Fruit fly (Drosophila melanogaster) whole organism, embryonic: Measurements from ENCODE around the gene Tom70.

ENCODE experiments used
- BEAF-32 ChIP-seq: fragments of 200-800 bp; sonication (Bioruptor generic); optimal IDR thresholded peaks from 3 replicates; lab custom pipeline; 2017; ENCODE audit warnings: missing biosample characterization, missing genetic modification characterization, mild to moderate bottlenecking, moderate library complexity, missing genetic modification reagents
- Bdp1 ChIP-seq: fragments of 200-800 bp; sonication (Bioruptor generic); optimal IDR thresholded peaks from 3 replicates; lab custom pipeline; 2016; ENCODE audit warnings: missing biosample characterization, missing genetic modification characterization
- CG1024 ChIP-seq: fragments of 200-800 bp; sonication (Bioruptor generic); IDR thresholded peaks from 2 replicates; pipeline ENCODE4 v1.3.6; 2022; ENCODE audit warnings: missing biosample characterization, missing genetic modification characterization
- CG11695 ChIP-seq: fragments of 200-800 bp; sonication (Bioruptor generic); IDR thresholded peaks from 3 replicates; pipeline ENCODE4 v1.3.6; 2022; ENCODE audit warnings: missing biosample characterization, missing genetic modification characterization
- CG13296 ChIP-seq: fragments of 200-800 bp; sonication (Bioruptor generic); optimal IDR thresholded peaks from 3 replicates; lab custom pipeline; 2018; ENCODE audit warnings: missing biosample characterization, mild to moderate bottlenecking, missing genetic modification characterization
- CG1602 ChIP-seq: fragments of 200-800 bp; sonication (Bioruptor generic); optimal IDR thresholded peaks from 3 replicates; lab custom pipeline; 2016; ENCODE audit warnings: missing biosample characterization, missing genetic modification characterization
- CG17829 ChIP-seq: fragments of 200-800 bp; optimal IDR thresholded peaks from 2 replicates; lab custom pipeline; 2019; ENCODE audit warnings: missing biosample characterization, mild to moderate bottlenecking, missing genetic modification characterization, moderate library complexity
- CG1832 ChIP-seq: fragments of 200-800 bp; sonication (Bioruptor generic); optimal IDR thresholded peaks from 2 replicates; lab custom pipeline; 2017; ENCODE audit warnings: missing biosample characterization, mild to moderate bottlenecking, missing genetic modification characterization, inconsistent platforms
- CG18599 ChIP-seq: fragments of 200-800 bp; sonication (Bioruptor generic); optimal IDR thresholded peaks from 3 replicates; lab custom pipeline; 2017; ENCODE audit warnings: missing biosample characterization, missing genetic modification characterization, mild to moderate bottlenecking, moderate library complexity, missing genetic modification reagents
- CG30403 ChIP-seq: fragments of 200-800 bp; sonication (Bioruptor generic); optimal IDR thresholded peaks from 3 replicates; lab custom pipeline; 2016; ENCODE audit warnings: missing biosample characterization, missing genetic modification characterization
- CG33213 ChIP-seq: fragments of 200-800 bp; sonication (Bioruptor generic); optimal IDR thresholded peaks from 3 replicates; lab custom pipeline; 2016; ENCODE audit warnings: missing biosample characterization, missing genetic modification characterization
- CG4424 ChIP-seq: fragments of 200-800 bp; sonication (Bioruptor generic); optimal IDR thresholded peaks from 3 replicates; lab custom pipeline; 2016; ENCODE audit warnings: missing biosample characterization, missing genetic modification characterization
- CG5180 ChIP-seq: fragments of 200-800 bp; sonication (Bioruptor generic); optimal IDR thresholded peaks from 3 replicates; lab custom pipeline; 2017; ENCODE audit warnings: missing biosample characterization, missing genetic modification characterization, mild to moderate bottlenecking, moderate library complexity, missing genetic modification reagents
- CG7745 ChIP-seq: fragments of 200-800 bp; sonication (Bioruptor generic); optimal IDR thresholded peaks from 2 replicates; lab custom pipeline; 2018; ENCODE audit warnings: missing biosample characterization, mild to moderate bottlenecking, missing genetic modification characterization, moderate library complexity
- CG8478 ChIP-seq: fragments of >200 bp; optimal IDR thresholded peaks from 2 replicates; lab custom pipeline; 2018
- CG9817 ChIP-seq: fragments of 200-800 bp; sonication (Bioruptor generic); optimal IDR thresholded peaks from 2 replicates; lab custom pipeline; 2018; ENCODE audit warnings: missing biosample characterization, mild to moderate bottlenecking, missing genetic modification characterization, moderate library complexity
- CG9932 ChIP-seq: fragments of 200-800 bp; sonication (Bioruptor generic); IDR thresholded peaks from 2 replicates; pipeline ENCODE4 v1.3.6; 2022; ENCODE audit warnings: missing biosample characterization, missing genetic modification characterization
- CHES-1-like ChIP-seq: fragments of 200-800 bp; sonication (Bioruptor generic); optimal IDR thresholded peaks from 2 replicates; lab custom pipeline; 2016; ENCODE audit warnings: missing biosample characterization, missing genetic modification characterization
- Dbx ChIP-seq: fragments of 200-800 bp; sonication (Bioruptor generic); IDR thresholded peaks from 3 replicates; pipeline ENCODE4 v1.3.6; 2022; ENCODE audit warnings: missing biosample characterization, missing genetic modification characterization
- Dfd ChIP-seq, 2 experiments: fragments of >200 bp; optimal IDR thresholded peaks; 2 replicates each; lab custom pipeline; 2017; ENCODE audit warnings: missing biosample characterization in 2 of 2, missing genetic modification characterization in 2 of 2
- HHEX ChIP-seq: fragments of 200-800 bp; sonication (Bioruptor generic); optimal IDR thresholded peaks from 3 replicates; lab custom pipeline; 2017; ENCODE audit warnings: missing biosample characterization, mild to moderate bottlenecking, missing genetic modification characterization, missing genetic modification reagents
- HLHmδ ChIP-seq: fragments of 200-800 bp; sonication (Bioruptor generic); optimal IDR thresholded peaks from 2 replicates; lab custom pipeline; 2018; ENCODE audit warnings: missing biosample characterization, mild to moderate bottlenecking, missing genetic modification characterization, moderate library complexity
- Hand ChIP-seq: fragments of 200-800 bp; sonication (Bioruptor generic); optimal IDR thresholded peaks from 2 replicates; lab custom pipeline; 2017; ENCODE audit warnings: mild to moderate bottlenecking, missing biosample characterization, missing genetic modification reagents, missing genetic modification characterization
- Hmx ChIP-seq: fragments of 200-800 bp; sonication (Bioruptor generic); optimal IDR thresholded peaks from 2 replicates; lab custom pipeline; 2016; ENCODE audit warnings: missing biosample characterization, missing genetic modification characterization
- Med ChIP-seq: fragments of 200-800 bp; sonication (Bioruptor generic); peaks from one replicate; lab custom pipeline; 2016; ENCODE audit warnings: missing biosample characterization, missing genetic modification characterization, mild to moderate bottlenecking, inconsistent platforms, moderate library complexity
- NC2β ChIP-seq: fragments of 200-800 bp; sonication (Bioruptor generic); optimal IDR thresholded peaks from 2 replicates; lab custom pipeline; 2016; ENCODE audit warnings: missing biosample characterization, missing genetic modification characterization
- Pdp1 ChIP-seq, 2 experiments: fragments of 200-800 bp; sonication (Bioruptor generic); optimal IDR thresholded peaks; 3 replicates each; lab custom pipeline; 2016; ENCODE audit warnings: missing biosample characterization in 2 of 2, missing genetic modification characterization in 2 of 2, mild to moderate bottlenecking in 1 of 2, moderate library complexity in 1 of 2
- Scr ChIP-seq: fragments of 200-800 bp; sonication (Bioruptor generic); IDR thresholded peaks from 2 replicates; pipeline ENCODE4 v1.3.6; 2022; ENCODE audit warnings: missing biosample characterization, missing genetic modification characterization; ENCODE audit not compliant: partially characterized antibody
- bigmax ChIP-seq: fragments of 200-800 bp; sonication (Bioruptor generic); optimal IDR thresholded peaks from 2 replicates; lab custom pipeline; 2018; ENCODE audit warnings: missing biosample characterization, mild to moderate bottlenecking, missing genetic modification characterization
- br ChIP-seq: fragments of >200 bp; optimal IDR thresholded peaks from 2 replicates; lab custom pipeline; 2017
- cas ChIP-seq: fragments of 200-800 bp; sonication (Bioruptor generic); IDR thresholded peaks from 2 replicates; pipeline ENCODE4 v1.3.6; 2022; ENCODE audit warnings: missing biosample characterization, missing genetic modification characterization
- chn ChIP-seq: fragments of 200-800 bp; sonication (Bioruptor generic); optimal IDR thresholded peaks from 2 replicates; lab custom pipeline; 2016; ENCODE audit warnings: missing biosample characterization, missing genetic modification characterization
- dimm ChIP-seq: fragments of 200-800 bp; sonication (Bioruptor generic); IDR thresholded peaks from 2 replicates; pipeline ENCODE4 v1.3.6; 2022; ENCODE audit warnings: missing biosample characterization, missing genetic modification characterization
- dmrt11E ChIP-seq: fragments of 200-800 bp; sonication (Bioruptor generic); optimal IDR thresholded peaks from 3 replicates; lab custom pipeline; 2018; ENCODE audit warnings: missing biosample characterization, mild to moderate bottlenecking, missing genetic modification characterization, moderate library complexity
- ewg ChIP-seq: fragments of 200-800 bp; sonication (Bioruptor generic); optimal IDR thresholded peaks from 3 replicates; lab custom pipeline; 2017; ENCODE audit warnings: mild to moderate bottlenecking, missing biosample characterization, missing genetic modification reagents, missing genetic modification characterization
- exex ChIP-seq: fragments of 200-800 bp; sonication (Bioruptor generic); optimal IDR thresholded peaks from 4 replicates; lab custom pipeline; 2018; ENCODE audit warnings: missing biosample characterization, mild to moderate bottlenecking, missing genetic modification characterization, moderate library complexity
- gt ChIP-seq: fragments of 200-800 bp; sonication (Bioruptor generic); IDR thresholded peaks from 2 replicates; pipeline ENCODE4 v1.3.6; 2022; ENCODE audit warnings: missing biosample characterization, missing genetic modification characterization
- hkb ChIP-seq, 2 experiments: fragments of 200-800 bp in 1 of 2; fragments of >200 bp in 1 of 2; sonication (Bioruptor generic) in 1 of 2; IDR thresholded peaks in 1 of 2; optimal IDR thresholded peaks in 1 of 2; 2 replicates each; pipeline versions ENCODE4 v1.3.6 to Lab custom; 2017 to 2022; ENCODE audit warnings: missing biosample characterization in 1 of 2, missing genetic modification characterization in 1 of 2
- kay ChIP-seq: fragments of 200-800 bp; sonication (Bioruptor generic); optimal IDR thresholded peaks from 2 replicates; lab custom pipeline; 2016; ENCODE audit warnings: missing biosample characterization, missing genetic modification characterization
- luna ChIP-seq: fragments of 200-800 bp; sonication (Bioruptor generic); optimal IDR thresholded peaks from 2 replicates; lab custom pipeline; 2016; ENCODE audit warnings: missing biosample characterization, missing genetic modification characterization
- mirr ChIP-seq: fragments of 200-800 bp; sonication (Bioruptor generic); optimal IDR thresholded peaks from 3 replicates; lab custom pipeline; 2018; ENCODE audit warnings: missing biosample characterization, mild to moderate bottlenecking, missing genetic modification characterization
- shn ChIP-seq: fragments of 200-800 bp; sonication (Bioruptor generic); optimal IDR thresholded peaks from 3 replicates; lab custom pipeline; 2016; ENCODE audit warnings: missing biosample characterization, missing genetic modification characterization
- sna ChIP-seq: fragments of 200-800 bp; sonication (Bioruptor generic); IDR thresholded peaks from 2 replicates; pipeline ENCODE4 v1.3.6; 2022; ENCODE audit warnings: missing biosample characterization, missing genetic modification characterization; ENCODE audit not compliant: partially characterized antibody
- so ChIP-seq: fragments of 200-800 bp; sonication (Bioruptor generic); IDR thresholded peaks from 3 replicates; pipeline ENCODE4 v1.3.6; 2022; ENCODE audit warnings: missing biosample characterization, missing genetic modification characterization
- sqz ChIP-seq: fragments of 200-800 bp; sonication (Bioruptor generic); optimal IDR thresholded peaks from 3 replicates; lab custom pipeline; 2018; ENCODE audit warnings: missing biosample characterization, mild to moderate bottlenecking, missing genetic modification characterization
- stc ChIP-seq: fragments of 200-800 bp; sonication (Bioruptor generic); IDR thresholded peaks from 2 replicates; pipeline ENCODE4 v1.3.6; 2022; ENCODE audit warnings: missing biosample characterization, missing genetic modification characterization
- tll ChIP-seq, 2 experiments: fragments of 200-800 bp in 1 of 2; fragments of >200 bp in 1 of 2; sonication (Bioruptor generic) in 1 of 2; optimal IDR thresholded peaks; 2 replicates each; lab custom pipeline; 2017 to 2019; ENCODE audit warnings: missing biosample characterization in 2 of 2, missing genetic modification characterization in 2 of 2, mild to moderate bottlenecking in 1 of 2, moderate library complexity in 1 of 2
- toy ChIP-seq: fragments of 200-800 bp; sonication (Bioruptor generic); IDR thresholded peaks from 2 replicates; pipeline ENCODE4 v1.3.6; 2022; ENCODE audit warnings: missing biosample characterization, missing genetic modification characterization
- trh ChIP-seq: fragments of 200-800 bp; sonication (Bioruptor generic); optimal IDR thresholded peaks from 2 replicates; lab custom pipeline; 2016; ENCODE audit warnings: missing biosample characterization, missing genetic modification characterization
- tup ChIP-seq: fragments of 200-800 bp; sonication (Bioruptor generic); optimal IDR thresholded peaks from 2 replicates; lab custom pipeline; 2016; ENCODE audit warnings: missing biosample characterization, mild to moderate bottlenecking, missing genetic modification characterization, moderate library complexity
- unc-4 ChIP-seq: fragments of 200-800 bp; sonication (Bioruptor generic); IDR thresholded peaks from 2 replicates; pipeline ENCODE4 v1.3.6; 2022; ENCODE audit warnings: missing biosample characterization, missing genetic modification characterization; ENCODE audit not compliant: partially characterized antibody
- vvl ChIP-seq: fragments of 200-800 bp; sonication (Bioruptor generic); IDR thresholded peaks from 2 replicates; pipeline ENCODE4 v1.3.6; 2022; ENCODE audit warnings: missing biosample characterization, missing genetic modification characterization

Tom70 gene

DNA sequence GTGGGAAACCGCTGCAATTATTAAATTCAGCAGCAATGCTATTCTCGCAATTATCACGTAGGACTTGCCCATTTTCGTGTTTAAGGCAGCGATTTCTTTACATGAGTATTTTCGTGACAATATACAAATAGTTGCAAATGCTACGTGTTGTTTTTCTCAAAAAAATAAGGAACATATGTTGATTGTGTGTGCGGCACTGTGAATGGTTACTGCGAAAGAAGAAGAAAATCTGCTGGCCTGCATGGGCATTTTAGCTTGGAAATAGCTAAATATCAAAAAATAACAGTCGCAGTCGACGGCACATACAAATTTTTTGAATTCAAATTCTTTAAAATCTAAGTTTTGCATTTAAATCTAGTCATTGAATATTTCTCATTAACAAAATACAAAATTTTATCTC, 2.2 kb upstream of the Tom70 start, which contains the start of gene CG6766 (continued):
- no peak for TF ChIP-seq trh (GFP tag; lab: Kevin White, UChicago)
- TF ChIP-seq Dbx (GFP tag; lab: Robert Waterston, UW) = no peak
- no peak for TF ChIP-seq CG1024 (GFP tag; lab: Robert Waterston, UW)
- TF ChIP-seq unc-4 = no peak
- no peak for TF ChIP-seq so
- no peak for TF ChIP-seq luna (GFP tag; lab: Kevin White, UChicago)
- TF ChIP-seq bigmax (GFP tag; lab: Kevin White, UChicago) = peak; percentile 24
- TF ChIP-seq CG30403 = no peak
- no peak for TF ChIP-seq CG18599 (GFP tag; lab: Kevin White, UChicago)
- no peak for TF ChIP-seq tll (GFP tag; optimal IDR thresholded peaks at IDR 0.05; lab: Kevin White, UChicago)
- TF ChIP-seq br (lab: Kevin White, UChicago) = no peak
- TF ChIP-seq kay (GFP tag; lab: Kevin White, UChicago) = no peak
- peak; percentile 5 for TF ChIP-seq CHES-1-like
- TF ChIP-seq tup (GFP tag; lab: Kevin White, UChicago) = no peak
- TF ChIP-seq Med (GFP tag; lab: Kevin White, UChicago) = peak; percentile 48
- TF ChIP-seq NC2β = no peak
- no peak for TF ChIP-seq dmrt11E (tag; lab: Kevin White, UChicago)
- TF ChIP-seq exex (tag; lab: Kevin White, UChicago) = no peak
- peak; percentile 52 for TF ChIP-seq BEAF-32 (GFP tag; lab: Kevin White, UChicago)
- no peak for TF ChIP-seq mirr (GFP tag; lab: Kevin White, UChicago)
- no peak for TF ChIP-seq shn (GFP tag; lab: Kevin White, UChicago)
- no peak for TF ChIP-seq cas (GFP tag; lab: Robert Waterston, UW)
- TF ChIP-seq CG13296 (GFP tag; lab: Kevin White, UChicago) = no peak
- TF ChIP-seq ewg (GFP tag; lab: Kevin White, UChicago) = no peak
- no peak for TF ChIP-seq hkb (optimal IDR thresholded peaks at IDR 0.05; lab: Kevin White, UChicago)
- no peak for TF ChIP-seq hkb (GFP tag; IDR thresholded peaks at IDR 0.05; lab: Robert Waterston, UW)
- no peak for TF ChIP-seq CG4424 (GFP tag; lab: Kevin White, UChicago)
- TF ChIP-seq HHEX = no peak
- no peak for TF ChIP-seq gt (GFP tag; lab: Robert Waterston, UW)
- no peak for TF ChIP-seq Bdp1 (GFP tag; lab: Kevin White, UChicago)
- no peak for TF ChIP-seq Dfd (GFP tag; optimal IDR thresholded peaks at IDR 0.05; lab: Kevin White, UChicago)
- TF ChIP-seq Scr (GFP tag; lab: Robert Waterston, UW) = peak; percentile 36; the same call in 1 of the 2 replicates
- TF ChIP-seq vvl (GFP tag; lab: Robert Waterston, UW) = no peak
- TF ChIP-seq CG7745 (tag; lab: Kevin White, UChicago) = no peak
- no peak for TF ChIP-seq CG9932 (GFP tag; lab: Robert Waterston, UW)
- TF ChIP-seq sna (GFP tag; lab: Robert Waterston, UW) = no peak
- no peak for TF ChIP-seq CG33213 (GFP tag; lab: Kevin White, UChicago)
- TF ChIP-seq CG8478 = no peak
- TF ChIP-seq HLHmδ (GFP tag; lab: Kevin White, UChicago) = no peak
- no peak for TF ChIP-seq sqz (GFP tag; lab: Kevin White, UChicago)
- TF ChIP-seq CG1832 (GFP tag; lab: Kevin White, UChicago) = no peak
- TF ChIP-seq toy = no peak
- peak; percentile 4 for TF ChIP-seq CG17829 (tag; lab: Kevin White, UChicago)
- no peak for TF ChIP-seq Hmx
- no peak for TF ChIP-seq Pdp1 (GFP tag; optimal IDR thresholded peaks at IDR 0.05; lab: Kevin White, UChicago)
- no peak for TF ChIP-seq chn (GFP tag; lab: Kevin White, UChicago)
- no peak for TF ChIP-seq CG5180 (GFP tag; lab: Kevin White, UChicago)
- TF ChIP-seq dimm (GFP tag; lab: Robert Waterston, UW) = no peak
- TF ChIP-seq Hand (GFP tag; lab: Kevin White, UChicago) = no peak
- no peak for TF ChIP-seq CG9817 (tag; lab: Kevin White, UChicago)
- TF ChIP-seq CG1602 (GFP tag; lab: Kevin White, UChicago) = no peak
- no peak for TF ChIP-seq CG11695
- no peak for TF ChIP-seq stc (GFP tag; lab: Robert Waterston, UW)
